Fruit fly (Drosophila melanogaster) S2 (cell line): ENCODE measurements around the gene CG11537.

Source experiments
- CG8478 ChIP-seq: fragments of >200 bp; optimal IDR thresholded peaks from 2 replicates; lab custom pipeline; 2018
- CTCF ChIP-seq, 2 experiments: fragments of >200 bp; optimal IDR thresholded peaks; 2 replicates each; lab custom pipeline; 2018

dm6 chr3L:3109417-3110090 is 33.7 kb downstream of the CG11537 start:
- no peak for TF ChIP-seq CG8478 (lab: Kevin White, UChicago)
- TF ChIP-seq CTCF (optimal IDR thresholded peaks at IDR 0.05; lab: Kevin White, UChicago) = no peak
